Fruit fly (Drosophila melanogaster): ENCODE data around the gene pps.

dm6 chr3R:12367464-12367863, 46.2 kb upstream of the pps start, which contains the start of gene GstD9:
- no peak for TF ChIP-seq usp (GFP tag; optimal IDR thresholded peaks at IDR 0.05)
- TF ChIP-seq psq (GFP tag; optimal IDR thresholded peaks at IDR 0.05): no peak
- no peak for TF ChIP-seq Mio (GFP tag; optimal IDR thresholded peaks at IDR 0.05)
- TF ChIP-seq Sp1 (GFP tag; optimal IDR thresholded peaks at IDR 0.05): no peak

All from whole organism, wandering third instar larva.